Fruit fly (Drosophila melanogaster) whole organism, embryonic: ENCODE data around the gene Bhmt.
A peak's percentile ranks its signal among the peaks of the same experiment; 100 is the strongest.

ENCODE experiments used
- Antp ChIP-seq: fragments of 200-800 bp; sonication (Bioruptor generic); optimal IDR thresholded peaks from 3 replicates; lab custom pipeline; 2016; ENCODE audit warnings: missing biosample characterization, missing genetic modification characterization
- Atf-2 ChIP-seq: fragments of 200-800 bp; sonication (Bioruptor generic); optimal IDR thresholded peaks from 2 replicates; lab custom pipeline; 2016; ENCODE audit warnings: missing biosample characterization, missing genetic modification characterization
- Bdp1 ChIP-seq: fragments of 200-800 bp; sonication (Bioruptor generic); optimal IDR thresholded peaks from 3 replicates; lab custom pipeline; 2016; ENCODE audit warnings: missing biosample characterization, missing genetic modification characterization
- CG10654 ChIP-seq: fragments of 200-800 bp; sonication (Bioruptor generic); optimal IDR thresholded peaks from 2 replicates; lab custom pipeline; 2016; ENCODE audit warnings: missing biosample characterization, missing genetic modification characterization
- CG14965 ChIP-seq: fragments of 200-800 bp; sonication (Bioruptor generic); optimal IDR thresholded peaks from 2 replicates; lab custom pipeline; 2016; ENCODE audit warnings: missing biosample characterization, missing genetic modification characterization, borderline replicate concordance
- CG15073 ChIP-seq: fragments of 200-800 bp; sonication (Bioruptor generic); optimal IDR thresholded peaks from 2 replicates; lab custom pipeline; 2016; ENCODE audit warnings: missing biosample characterization, missing genetic modification characterization
- CG15269 ChIP-seq: fragments of 200-800 bp; sonication (Bioruptor generic); optimal IDR thresholded peaks from 2 replicates; lab custom pipeline; 2018; ENCODE audit warnings: missing biosample characterization, mild to moderate bottlenecking, missing genetic modification characterization, moderate library complexity
- CG16779 ChIP-seq: fragments of 200-800 bp; sonication (Bioruptor generic); IDR thresholded peaks from 2 replicates; pipeline ENCODE4 v1.3.6; 2022; ENCODE audit warnings: missing biosample characterization, missing genetic modification characterization
- CG18599 ChIP-seq: fragments of 200-800 bp; sonication (Bioruptor generic); optimal IDR thresholded peaks from 3 replicates; lab custom pipeline; 2017; ENCODE audit warnings: missing biosample characterization, missing genetic modification characterization, mild to moderate bottlenecking, moderate library complexity, missing genetic modification reagents
- CG2199 ChIP-seq: fragments of 200-800 bp; sonication (Bioruptor generic); IDR thresholded peaks from 3 replicates; pipeline ENCODE4 v1.3.6; 2022; ENCODE audit warnings: missing biosample characterization, missing genetic modification characterization
- CG2678 ChIP-seq: fragments of 200-800 bp; sonication (Bioruptor generic); optimal IDR thresholded peaks from 3 replicates; lab custom pipeline; 2019; ENCODE audit warnings: missing biosample characterization, mild to moderate bottlenecking, missing genetic modification characterization, moderate library complexity
- CG2712 ChIP-seq: fragments of 200-800 bp; optimal IDR thresholded peaks from 3 replicates; lab custom pipeline; 2019; ENCODE audit warnings: missing biosample characterization, mild to moderate bottlenecking, missing genetic modification characterization, moderate library complexity
- CG30431 ChIP-seq: fragments of 200-800 bp; sonication (Bioruptor generic); optimal IDR thresholded peaks from 2 replicates; lab custom pipeline; 2017; ENCODE audit warnings: missing biosample characterization, missing genetic modification characterization
- CG34376 ChIP-seq: fragments of 200-800 bp; sonication (Bioruptor generic); optimal IDR thresholded peaks from 2 replicates; lab custom pipeline; 2018; ENCODE audit warnings: missing biosample characterization, mild to moderate bottlenecking, missing genetic modification characterization
- CG6175 ChIP-seq: fragments of 200-800 bp; sonication (Bioruptor generic); IDR thresholded peaks from 3 replicates; pipeline ENCODE4 v1.3.6; 2022; ENCODE audit warnings: missing biosample characterization, missing genetic modification characterization
- CG6654 ChIP-seq: fragments of 200-800 bp; sonication (Bioruptor generic); optimal IDR thresholded peaks from 2 replicates; lab custom pipeline; 2017; ENCODE audit warnings: missing biosample characterization, mild to moderate bottlenecking, missing genetic modification characterization
- CG8089 ChIP-seq: fragments of 200-800 bp; sonication (Bioruptor generic); optimal IDR thresholded peaks from 3 replicates; lab custom pipeline; 2016; ENCODE audit warnings: missing biosample characterization, missing genetic modification characterization
- CG8359 ChIP-seq: fragments of 200-800 bp; sonication (Bioruptor generic); optimal IDR thresholded peaks from 2 replicates; lab custom pipeline; 2017; ENCODE audit warnings: missing biosample characterization, mild to moderate bottlenecking, missing genetic modification characterization, borderline replicate concordance
- Doc2 ChIP-seq: fragments of 200-800 bp; sonication (Bioruptor generic); IDR thresholded peaks from 2 replicates; pipeline ENCODE4 v1.3.6; 2022; ENCODE audit warnings: missing biosample characterization, missing genetic modification characterization
- Dp ChIP-seq: fragments of 200-800 bp; sonication (Bioruptor generic); optimal IDR thresholded peaks from 2 replicates; lab custom pipeline; 2018; ENCODE audit warnings: missing biosample characterization, mild to moderate bottlenecking, missing genetic modification characterization, moderate library complexity
- Ets65A ChIP-seq: fragments of 200-800 bp; sonication (Bioruptor generic); peaks from one replicate; lab custom pipeline; 2016; ENCODE audit warnings: missing biosample characterization, missing genetic modification characterization
- Ets97D ChIP-seq: fragments of 200-800 bp; sonication (Bioruptor generic); optimal IDR thresholded peaks from 3 replicates; lab custom pipeline; 2016; ENCODE audit warnings: missing biosample characterization, missing genetic modification characterization
- GATAe ChIP-seq: fragments of 200-800 bp; sonication (Bioruptor generic); conservative IDR thresholded peaks from 2 replicates; pipeline ENCODE4 v1.3.6; 2022; ENCODE audit warnings: missing biosample characterization, missing genetic modification characterization
- HmgZ ChIP-seq: fragments of 200-800 bp; sonication (Bioruptor generic); optimal IDR thresholded peaks from 2 replicates; lab custom pipeline; 2018; ENCODE audit warnings: missing biosample characterization, mild to moderate bottlenecking, missing genetic modification characterization
- Hr78 ChIP-seq, 2 experiments: fragments of 200-800 bp in 1 of 2; fragments of >200 bp in 1 of 2; sonication (Bioruptor generic) in 1 of 2; optimal IDR thresholded peaks; 2 replicates each; lab custom pipeline; 2017 to 2019; ENCODE audit warnings: missing biosample characterization in 2 of 2, missing genetic modification characterization in 2 of 2, mild to moderate bottlenecking in 1 of 2, moderate library complexity in 1 of 2
- Jarid2 ChIP-seq: fragments of 200-800 bp; sonication (Bioruptor generic); optimal IDR thresholded peaks from 3 replicates; lab custom pipeline; 2017; ENCODE audit warnings: mild to moderate bottlenecking, missing biosample characterization, missing genetic modification reagents, missing genetic modification characterization
- Nf-YB ChIP-seq: fragments of 200-800 bp; sonication (Bioruptor generic); optimal IDR thresholded peaks from 3 replicates; lab custom pipeline; 2019; ENCODE audit warnings: missing biosample characterization, mild to moderate bottlenecking, missing genetic modification characterization, moderate library complexity
- Pdp1 ChIP-seq, 2 experiments: fragments of 200-800 bp; sonication (Bioruptor generic); optimal IDR thresholded peaks; 3 replicates each; lab custom pipeline; 2016; ENCODE audit warnings: missing biosample characterization in 2 of 2, missing genetic modification characterization in 2 of 2, mild to moderate bottlenecking in 1 of 2, moderate library complexity in 1 of 2
- Rfx ChIP-seq: fragments of 200-800 bp; sonication (Bioruptor generic); IDR thresholded peaks from 2 replicates; pipeline ENCODE4 v1.3.6; 2022; ENCODE audit warnings: missing biosample characterization, missing genetic modification characterization
- Taf1 ChIP-seq: fragments of 200-800 bp; sonication (Bioruptor generic); IDR thresholded peaks from 2 replicates; pipeline ENCODE4 v1.3.6; 2022; ENCODE audit warnings: missing biosample characterization, missing genetic modification characterization
- cas ChIP-seq: fragments of 200-800 bp; sonication (Bioruptor generic); IDR thresholded peaks from 2 replicates; pipeline ENCODE4 v1.3.6; 2022; ENCODE audit warnings: missing biosample characterization, missing genetic modification characterization
- chinmo ChIP-seq: fragments of 200-800 bp; sonication (Bioruptor generic); IDR thresholded peaks from 4 replicates; pipeline ENCODE4 v1.3.6; 2022; ENCODE audit warnings: missing biosample characterization, missing genetic modification characterization; ENCODE audit not compliant: partially characterized antibody
- chn ChIP-seq: fragments of 200-800 bp; sonication (Bioruptor generic); optimal IDR thresholded peaks from 2 replicates; lab custom pipeline; 2016; ENCODE audit warnings: missing biosample characterization, missing genetic modification characterization
- exex ChIP-seq: fragments of 200-800 bp; sonication (Bioruptor generic); optimal IDR thresholded peaks from 4 replicates; lab custom pipeline; 2018; ENCODE audit warnings: missing biosample characterization, mild to moderate bottlenecking, missing genetic modification characterization, moderate library complexity
- fd3F ChIP-seq: fragments of 200-800 bp; sonication (Bioruptor generic); optimal IDR thresholded peaks from 2 replicates; lab custom pipeline; 2018; ENCODE audit warnings: missing biosample characterization, mild to moderate bottlenecking, missing genetic modification characterization, moderate library complexity
- fru ChIP-seq: fragments of >200 bp; optimal IDR thresholded peaks from 2 replicates; lab custom pipeline; 2017
- lab ChIP-seq: fragments of 200-800 bp; sonication (Bioruptor generic); optimal IDR thresholded peaks from 3 replicates; lab custom pipeline; 2017; ENCODE audit warnings: missing biosample characterization, missing genetic modification characterization, mild to moderate bottlenecking, moderate library complexity, missing genetic modification reagents
- mirr ChIP-seq: fragments of 200-800 bp; sonication (Bioruptor generic); optimal IDR thresholded peaks from 3 replicates; lab custom pipeline; 2018; ENCODE audit warnings: missing biosample characterization, mild to moderate bottlenecking, missing genetic modification characterization
- peb ChIP-seq: fragments of 200-800 bp; sonication (Bioruptor generic); IDR thresholded peaks from 2 replicates; pipeline ENCODE4 v1.3.6; 2022; ENCODE audit warnings: missing biosample characterization, missing genetic modification characterization
- pzg ChIP-seq: fragments of 200-800 bp; sonication (Bioruptor generic); optimal IDR thresholded peaks from 3 replicates; lab custom pipeline; 2018; ENCODE audit warnings: missing biosample characterization, mild to moderate bottlenecking, missing genetic modification characterization, moderate library complexity
- run ChIP-seq: fragments of 200-800 bp; sonication (Bioruptor generic); optimal IDR thresholded peaks from 3 replicates; lab custom pipeline; 2018; ENCODE audit warnings: missing biosample characterization, mild to moderate bottlenecking, missing genetic modification characterization
- sd ChIP-seq: fragments of 200-800 bp; sonication (Bioruptor generic); optimal IDR thresholded peaks from 3 replicates; lab custom pipeline; 2018; ENCODE audit warnings: missing biosample characterization, mild to moderate bottlenecking, missing genetic modification characterization, moderate library complexity
- slou ChIP-seq: fragments of 200-800 bp; sonication (Bioruptor generic); optimal IDR thresholded peaks from 3 replicates; lab custom pipeline; 2016; ENCODE audit warnings: missing biosample characterization, missing genetic modification characterization
- sqz ChIP-seq: fragments of 200-800 bp; sonication (Bioruptor generic); optimal IDR thresholded peaks from 3 replicates; lab custom pipeline; 2018; ENCODE audit warnings: missing biosample characterization, mild to moderate bottlenecking, missing genetic modification characterization
- sug ChIP-seq: fragments of 200-800 bp; optimal IDR thresholded peaks from 2 replicates; lab custom pipeline; 2019; ENCODE audit warnings: missing biosample characterization, mild to moderate bottlenecking, missing genetic modification characterization, moderate library complexity
- tin ChIP-seq: fragments of 200-800 bp; sonication (Bioruptor generic); optimal IDR thresholded peaks from 3 replicates; lab custom pipeline; 2016; ENCODE audit warnings: missing biosample characterization, missing genetic modification characterization
- trem ChIP-seq: fragments of 200-800 bp; optimal IDR thresholded peaks from 3 replicates; lab custom pipeline; 2019; ENCODE audit warnings: missing biosample characterization, mild to moderate bottlenecking, missing genetic modification characterization, moderate library complexity
- wek ChIP-seq: fragments of 200-800 bp; sonication (Bioruptor generic); optimal IDR thresholded peaks from 3 replicates; lab custom pipeline; 2018; ENCODE audit warnings: missing biosample characterization, mild to moderate bottlenecking, missing genetic modification characterization, moderate library complexity

Gene Bhmt

DNA sequence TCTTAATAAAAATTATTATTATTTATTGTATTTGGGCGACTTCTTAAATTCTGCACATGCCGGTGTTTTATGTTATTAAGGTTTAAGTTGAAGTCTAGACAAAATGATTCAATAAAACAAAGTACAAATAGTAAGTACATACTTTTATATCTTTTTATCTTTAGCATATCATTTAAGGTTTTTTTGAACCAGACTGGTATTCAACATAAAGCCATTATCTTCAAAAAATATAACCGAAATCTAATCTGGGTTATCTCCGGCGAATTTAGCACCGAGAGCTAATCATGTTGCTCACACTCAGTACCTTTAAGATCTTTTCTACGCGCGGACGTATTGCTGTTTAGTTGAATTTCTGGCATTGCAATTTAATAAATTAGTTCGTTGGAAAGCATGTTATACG, 40.0 kb upstream of the Bhmt start, which contains the start of gene CG31792:
TSS of gene CG31792 (plus strand) at position 301 of the 400 bp plus-strand sequence.
- TF ChIP-seq Doc2 (GFP tag; lab: Robert Waterston, UW) (no peak), CG2678 (tag; lab: Kevin White, UChicago) (peak; percentile 3), trem (tag; lab: Kevin White, UChicago) (no peak), Taf1 (GFP tag; lab: Robert Waterston, UW) (no peak), sd (tag; lab: Kevin White, UChicago) (peak; percentile 4), CG15269 (peak; percentile 18), Rfx (no peak), Ets65A (GFP tag; lab: Kevin White, UChicago) (no peak), CG8089 (GFP tag; lab: Kevin White, UChicago) (no peak), CG8359 (no peak), Atf-2 (no peak), CG15073 (GFP tag; lab: Kevin White, UChicago) (no peak), run (tag; lab: Kevin White, UChicago) (no peak), CG34376 (GFP tag; lab: Kevin White, UChicago) (peak; percentile 12), exex (tag; lab: Kevin White, UChicago) (peak; percentile 48), Dp (GFP tag; lab: Kevin White, UChicago) (no peak), pzg (GFP tag; lab: Kevin White, UChicago) (no peak), Antp (GFP tag; lab: Kevin White, UChicago) (no peak), CG10654 (GFP tag; lab: Kevin White, UChicago) (no peak)

DNA sequence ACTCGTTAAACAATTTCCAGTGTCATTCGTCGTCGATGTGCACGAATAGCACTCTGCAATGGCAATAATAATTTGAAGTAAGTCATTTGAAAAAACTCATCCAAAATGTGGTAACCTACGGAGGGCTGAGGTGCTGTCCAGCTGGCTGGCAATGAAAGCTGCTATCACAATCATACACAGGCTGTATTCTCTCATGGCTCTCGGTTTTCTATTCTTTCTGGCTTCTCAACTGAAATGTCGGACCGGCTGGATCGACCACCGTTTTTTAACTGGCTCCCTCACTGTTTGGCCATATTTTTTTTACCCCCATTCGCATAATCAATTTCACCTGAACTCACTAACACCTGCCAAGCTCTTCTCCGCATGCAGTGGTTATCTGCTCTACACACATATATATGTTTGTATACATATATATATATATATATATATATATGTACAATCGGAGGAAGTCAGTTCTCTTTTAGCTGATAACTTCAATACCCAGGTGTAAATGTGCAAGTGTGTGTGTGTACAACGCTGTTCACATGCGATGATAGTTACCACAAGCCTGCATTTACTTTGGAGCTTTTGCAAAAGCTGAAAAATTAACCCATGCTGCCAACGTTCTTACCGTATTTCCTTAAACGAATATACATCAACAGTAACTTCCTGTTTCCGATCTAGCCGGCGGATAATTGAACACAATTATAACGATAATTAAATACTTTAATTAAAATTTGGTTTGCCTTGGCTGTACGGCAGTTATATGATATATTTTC, 38.7 kb upstream of the Bhmt start, which contains the start of gene CG10650:
TSS of gene CG10650 (minus strand) at position 275 of the 758 bp plus-strand sequence.
- TF ChIP-seq mirr (no peak), CG30431 (GFP tag; lab: Kevin White, UChicago) (no peak), CG15073 (GFP tag; lab: Kevin White, UChicago) (no peak), Ets97D (no peak), CG18599 (GFP tag; lab: Kevin White, UChicago) (peak; percentile 13), sug (tag; lab: Kevin White, UChicago) (peak; percentile 73), sqz (peak; percentile 61), Pdp1 (GFP tag; optimal IDR thresholded peaks at IDR 0.05; lab: Kevin White, UChicago) (peak in 1 of 2 experiments; percentile 34), tin (GFP tag; lab: Kevin White, UChicago) (no peak), wek (GFP tag; lab: Kevin White, UChicago) (no peak), Nf-YB (GFP tag; lab: Kevin White, UChicago) (peak; percentile 10), Taf1 (GFP tag; lab: Robert Waterston, UW) (no peak), CG16779 (GFP tag; lab: Robert Waterston, UW) (no peak), Bdp1 (GFP tag; lab: Kevin White, UChicago) (no peak), chinmo (GFP tag; lab: Robert Waterston, UW) (peak; percentile 78; the same call in 2 of the 4 replicates), HmgZ (tag; lab: Kevin White, UChicago) (peak; percentile 29), exex (tag; lab: Kevin White, UChicago) (peak; percentile 39), CG2199 (GFP tag; lab: Robert Waterston, UW) (0 out of 3 replicates have a peak, but pooled peaks have one; percentile 34), fru (lab: Kevin White, UChicago) (no peak), lab (GFP tag; lab: Kevin White, UChicago) (peak; percentile 47), slou (GFP tag; lab: Kevin White, UChicago) (no peak), CG14965 (no peak), GATAe (peak; percentile 37), CG2712 (tag; lab: Kevin White, UChicago) (no peak), CG34376 (GFP tag; lab: Kevin White, UChicago) (peak; percentile 17), fd3F (no peak), Hr78 (GFP tag; optimal IDR thresholded peaks at IDR 0.05; lab: Kevin White, UChicago) (peak in 1 of 2 experiments; percentile 15), Jarid2 (peak; percentile 62), peb (GFP tag; lab: Robert Waterston, UW) (no peak), chn (no peak), CG6654 (GFP tag; lab: Kevin White, UChicago) (no peak), cas (GFP tag; lab: Robert Waterston, UW) (no peak), CG6175 (GFP tag; lab: Robert Waterston, UW) (no peak)
